Worm (Caenorhabditis elegans) whole organism, L2 larva: ENCODE results near the gene T25D10.1.

Experiments used
- C34F6.9 ChIP-seq: fragments of 150-350 bp; optimal IDR thresholded peaks from 2 replicates; lab custom pipeline; 2014; ENCODE audit warnings: missing biosample characterization, missing genetic modification characterization
- F13H6.1 ChIP-seq: sonication (generic microtip); optimal IDR thresholded peaks from 2 replicates; lab custom pipeline; 2016; ENCODE audit warnings: missing genetic modification characterization, missing compliant biosample characterization
- R02D3.7 ChIP-seq: fragments of 150-350 bp; optimal IDR thresholded peaks from 2 replicates; lab custom pipeline; 2014; ENCODE audit warnings: missing biosample characterization, missing genetic modification characterization
- Y55F3AM.14 ChIP-seq: fragments of 200-800 bp; sonication (Bioruptor generic); optimal IDR thresholded peaks from 2 replicates; lab custom pipeline; 2018; ENCODE audit warnings: mild to moderate bottlenecking, missing genetic modification characterization, missing compliant biosample characterization
- aly-2 ChIP-seq: fragments of 150-350 bp; optimal IDR thresholded peaks from 2 replicates; lab custom pipeline; 2014; ENCODE audit warnings: missing biosample characterization, missing genetic modification characterization
- ama-1 ChIP-seq: fragments of 150-350 bp; optimal IDR thresholded peaks from 2 replicates; lab custom pipeline; 2018; ENCODE audit warnings: inconsistent platforms
- blmp-1 ChIP-seq: sonication (generic microtip); optimal IDR thresholded peaks from 2 replicates; lab custom pipeline; 2017; ENCODE audit warnings: missing genetic modification characterization, mild to moderate bottlenecking, missing compliant biosample characterization, antibody characterized with exemption, moderate library complexity; ENCODE audit not compliant: insufficient read depth
- ceh-16 ChIP-seq: fragments of 150-350 bp; optimal IDR thresholded peaks from 2 replicates; lab custom pipeline; 2014; ENCODE audit warnings: missing biosample characterization, missing genetic modification characterization
- ceh-82 ChIP-seq: fragments of 150-350 bp; optimal IDR thresholded peaks from 2 replicates; lab custom pipeline; 2014; ENCODE audit warnings: missing biosample characterization, missing genetic modification characterization
- crh-2 ChIP-seq: sonication (generic microtip); optimal IDR thresholded peaks from 2 replicates; lab custom pipeline; 2017; ENCODE audit warnings: missing biosample characterization, missing genetic modification characterization
- dmd-4 ChIP-seq: sonication (generic microtip); optimal IDR thresholded peaks from 2 replicates; lab custom pipeline; 2017; ENCODE audit warnings: missing biosample characterization, missing genetic modification characterization
- egl-27 ChIP-seq: sonication (generic microtip); optimal IDR thresholded peaks from 3 replicates; lab custom pipeline; 2017; ENCODE audit warnings: missing biosample characterization, missing genetic modification reagents, missing genetic modification characterization
- elt-3 ChIP-seq: sonication (generic microtip); optimal IDR thresholded peaks from 2 replicates; lab custom pipeline; 2017; ENCODE audit warnings: missing biosample characterization, missing genetic modification characterization
- fos-1 ChIP-seq: fragments of 150-350 bp; optimal IDR thresholded peaks from 2 replicates; lab custom pipeline; 2014; ENCODE audit warnings: missing biosample characterization, missing genetic modification characterization
- gmeb-1 ChIP-seq: fragments of 150-350 bp; optimal IDR thresholded peaks from 2 replicates; lab custom pipeline; 2014; ENCODE audit warnings: missing biosample characterization, missing genetic modification characterization
- lin-11 ChIP-seq: fragments of 150-350 bp; sonication (generic microtip); optimal IDR thresholded peaks from 2 replicates; lab custom pipeline; 2014; ENCODE audit warnings: missing biosample characterization, missing genetic modification characterization, inconsistent platforms, mixed read lengths
- lin-13 ChIP-seq: fragments of 150-350 bp; optimal IDR thresholded peaks from 2 replicates; lab custom pipeline; 2014; ENCODE audit warnings: missing biosample characterization, missing genetic modification reagents, missing genetic modification characterization
- lin-39 ChIP-seq: fragments of 150-350 bp; optimal IDR thresholded peaks from 2 replicates; lab custom pipeline; 2014; ENCODE audit warnings: missing biosample characterization, missing genetic modification reagents, missing genetic modification characterization
- lsy-2 ChIP-seq, 2 experiments: fragments of 150-350 bp in 1 of 2; sonication (generic microtip) in 1 of 2; optimal IDR thresholded peaks; 2 replicates each; lab custom pipeline; 2014 to 2017; ENCODE audit warnings: missing biosample characterization in 2 of 2, missing genetic modification characterization in 2 of 2
- mab-5 ChIP-seq: fragments of 150-350 bp; optimal IDR thresholded peaks from 2 replicates; lab custom pipeline; 2014; ENCODE audit warnings: missing biosample characterization, missing genetic modification characterization
- mbf-1 ChIP-seq: sonication (generic microtip); optimal IDR thresholded peaks from 2 replicates; lab custom pipeline; 2017; ENCODE audit warnings: missing biosample characterization, missing genetic modification characterization
- mdl-1 ChIP-seq, 2 experiments: fragments of 150-350 bp in 1 of 2; sonication (generic microtip) in 1 of 2; optimal IDR thresholded peaks; 2 replicates each; lab custom pipeline; 2017; ENCODE audit warnings: missing biosample characterization in 2 of 2, missing genetic modification characterization in 2 of 2
- nhr-10 ChIP-seq: sonication (generic microtip); optimal IDR thresholded peaks from 2 replicates; lab custom pipeline; 2017; ENCODE audit warnings: missing biosample characterization, missing genetic modification characterization
- nhr-12 ChIP-seq: fragments of 150-350 bp; optimal IDR thresholded peaks from 2 replicates; lab custom pipeline; 2014; ENCODE audit warnings: missing biosample characterization, missing genetic modification characterization
- nhr-129 ChIP-seq: fragments of 150-350 bp; optimal IDR thresholded peaks from 2 replicates; lab custom pipeline; 2014; ENCODE audit warnings: missing biosample characterization, missing genetic modification characterization
- nhr-21 ChIP-seq: fragments of 150-350 bp; optimal IDR thresholded peaks from 2 replicates; lab custom pipeline; 2014; ENCODE audit warnings: missing biosample characterization, missing genetic modification characterization
- nhr-23 ChIP-seq: fragments of 150-350 bp; optimal IDR thresholded peaks from 2 replicates; lab custom pipeline; 2014; ENCODE audit warnings: missing biosample characterization, missing genetic modification reagents, missing genetic modification characterization
- nhr-237 ChIP-seq: fragments of 150-350 bp; optimal IDR thresholded peaks from 2 replicates; lab custom pipeline; 2014; ENCODE audit warnings: missing biosample characterization, missing genetic modification characterization
- nhr-25 ChIP-seq: fragments of 150-350 bp; sonication (generic microtip); optimal IDR thresholded peaks from 3 replicates; lab custom pipeline; 2014; ENCODE audit warnings: missing biosample characterization, missing genetic modification characterization
- nhr-6 ChIP-seq: fragments of 150-350 bp; optimal IDR thresholded peaks from 2 replicates; lab custom pipeline; 2014; ENCODE audit warnings: missing biosample characterization, missing genetic modification characterization
- nhr-77 ChIP-seq: fragments of 150-350 bp; optimal IDR thresholded peaks from 2 replicates; lab custom pipeline; 2014; ENCODE audit warnings: missing biosample characterization, missing genetic modification characterization
- sem-4 ChIP-seq: fragments of 150-350 bp; optimal IDR thresholded peaks from 2 replicates; lab custom pipeline; 2014; ENCODE audit warnings: missing biosample characterization, missing genetic modification reagents, missing genetic modification characterization
- skn-1 ChIP-seq: sonication (generic microtip); optimal IDR thresholded peaks from 2 replicates; lab custom pipeline; 2017; ENCODE audit warnings: missing biosample characterization, missing genetic modification characterization
- sma-3 ChIP-seq: sonication (generic microtip); optimal IDR thresholded peaks from 2 replicates; lab custom pipeline; 2016; ENCODE audit warnings: missing genetic modification reagents, missing genetic modification characterization, missing compliant biosample characterization
- sma-9 ChIP-seq, 2 experiments: fragments of 150-350 bp in 1 of 2; sonication (generic microtip) in 1 of 2; optimal IDR thresholded peaks; 2 replicates each; lab custom pipeline; 2014 to 2016; ENCODE audit warnings: missing genetic modification characterization in 2 of 2, mild to moderate bottlenecking in 1 of 2, missing biosample characterization in 1 of 2, missing compliant biosample characterization in 1 of 2, missing genetic modification reagents in 1 of 2, moderate library complexity in 1 of 2
- snpc-4 ChIP-seq: fragments of 150-350 bp; optimal IDR thresholded peaks from 2 replicates; lab custom pipeline; 2014; ENCODE audit warnings: missing biosample characterization, missing genetic modification characterization
- unc-55 ChIP-seq: fragments of 150-350 bp; sonication (generic microtip); optimal IDR thresholded peaks from 3 replicates; lab custom pipeline; 2014; ENCODE audit warnings: missing biosample characterization, missing genetic modification reagents, missing genetic modification characterization
- unc-62 ChIP-seq: fragments of 150-350 bp; optimal IDR thresholded peaks from 2 replicates; lab custom pipeline; 2014; ENCODE audit warnings: missing biosample characterization, missing genetic modification reagents, missing genetic modification characterization
- ztf-11 ChIP-seq: sonication (generic microtip); optimal IDR thresholded peaks from 2 replicates; lab custom pipeline; 2017; ENCODE audit warnings: missing biosample characterization, missing genetic modification characterization
- ztf-4 ChIP-seq: fragments of 150-350 bp; optimal IDR thresholded peaks from 2 replicates; lab custom pipeline; 2014; ENCODE audit warnings: missing biosample characterization, missing genetic modification characterization

T25D10.1 gene

ce11 chrII:6358905-6359304 is 44.3 kb upstream of the T25D10.1 start, which contains the start of gene C32D5.12:
C32D5.12 (minus strand) TSS chrII:6359005.
- TF ChIP-seq mdl-1 (tag; optimal IDR thresholded peaks at IDR 0.05; lab: Kevin White, UChicago) (no peak), ama-1 (no peak), lin-39 (tag; lab: Kevin White, UChicago) (no peak), nhr-21 (tag; lab: Kevin White, UChicago) (no peak), nhr-77 (tag; lab: Kevin White, UChicago) (no peak), mbf-1 (no peak), skn-1 (tag; lab: Kevin White, UChicago) (no peak), aly-2 (tag; lab: Kevin White, UChicago) (no peak), lin-11 (tag; lab: Kevin White, UChicago) (no peak), nhr-23 (tag; lab: Kevin White, UChicago) (no peak), elt-3 (tag; lab: Kevin White, UChicago) (no peak), unc-55 (no peak), ztf-11 (tag; lab: Kevin White, UChicago) (no peak), ztf-4 (tag; lab: Kevin White, UChicago) (no peak), gmeb-1 (tag; lab: Kevin White, UChicago) (no peak), lin-13 (GFP tag; lab: Kevin White, UChicago) (no peak), dmd-4 (no peak)
- TF ChIP-seq, all 48 proteins: peak for 0

- peak; percentile 75 for TF ChIP-seq crh-2 (tag; lab: Kevin White, UChicago)
- TF ChIP-seq snpc-4 (tag; lab: Kevin White, UChicago), result peak; percentile 46
- no peak for TF ChIP-seq blmp-1 (tag; lab: Kevin White, UChicago)
- peak; percentile 40 for TF ChIP-seq mab-5
- TF ChIP-seq sem-4 (tag; lab: Kevin White, UChicago), result peak; percentile 33
- TF ChIP-seq lin-13 (GFP tag; lab: Kevin White, UChicago), result peak; percentile 65
- TF ChIP-seq skn-1 (tag; lab: Kevin White, UChicago), result no peak
- peak; percentile 70 for TF ChIP-seq sma-3 (GFP tag; lab: Kevin White, UChicago)
- peak; percentile 76 for TF ChIP-seq gmeb-1 (tag; lab: Kevin White, UChicago)
- TF ChIP-seq ztf-11 (tag; lab: Kevin White, UChicago), result no peak
- no peak for TF ChIP-seq nhr-12 (tag; lab: Kevin White, UChicago)
- no peak for TF ChIP-seq aly-2 (tag; lab: Kevin White, UChicago)
- no peak for TF ChIP-seq nhr-10
- TF ChIP-seq unc-62 (GFP tag; lab: Kevin White, UChicago), result no peak
- no peak for TF ChIP-seq R02D3.7 (tag; lab: Kevin White, UChicago)
- no peak for TF ChIP-seq egl-27 (tag; lab: Kevin White, UChicago)
- TF ChIP-seq nhr-21 (tag; lab: Kevin White, UChicago), result peak; percentile 40
- peak; percentile 68 for TF ChIP-seq nhr-6 (tag; lab: Kevin White, UChicago)
- peak; percentile 44 for TF ChIP-seq fos-1 (tag; lab: Kevin White, UChicago)
- peak; percentile 21 for TF ChIP-seq ceh-16 (tag; lab: Kevin White, UChicago)
- peak; percentile 79 for TF ChIP-seq C34F6.9
- no peak for TF ChIP-seq ceh-82 (tag; lab: Kevin White, UChicago)
- peak; percentile 78 for TF ChIP-seq nhr-25 (tag; lab: Kevin White, UChicago)
- peak; percentile 81 for TF ChIP-seq unc-55
- peak; percentile 37 for TF ChIP-seq F13H6.1 (tag; lab: Kevin White, UChicago)
- no peak for TF ChIP-seq nhr-77 (tag; lab: Kevin White, UChicago)
- TF ChIP-seq Y55F3AM.14 (GFP tag; lab: Kevin White, UChicago), result no peak
- peak; percentile 73 for TF ChIP-seq sma-9 (GFP tag; optimal IDR thresholded peaks at IDR 0.05; lab: Kevin White, UChicago)
- no peak for TF ChIP-seq sma-9 (tag; optimal IDR thresholded peaks at IDR 0.05; lab: Kevin White, UChicago)
- TF ChIP-seq nhr-129 (tag; lab: Kevin White, UChicago), result peak; percentile 86
- no peak for TF ChIP-seq nhr-237 (tag; lab: Kevin White, UChicago)
- peak; percentile 23 to 87 for TF ChIP-seq lsy-2 (tag; optimal IDR thresholded peaks at IDR 0.05; lab: Kevin White, UChicago)
Observed at ce11 chrII:6360822-6361221, 42.4 kb upstream of the T25D10.1 start, which contains the start of gene K10B2.4. K10B2.4 (minus strand) TSS chrII:6360959.
